Fruit fly (Drosophila melanogaster): ENCODE measurements around the gene Alp11.
A peak's percentile ranks its signal among the peaks of the same experiment; 100 is the strongest.

Alp11 gene

DNA sequence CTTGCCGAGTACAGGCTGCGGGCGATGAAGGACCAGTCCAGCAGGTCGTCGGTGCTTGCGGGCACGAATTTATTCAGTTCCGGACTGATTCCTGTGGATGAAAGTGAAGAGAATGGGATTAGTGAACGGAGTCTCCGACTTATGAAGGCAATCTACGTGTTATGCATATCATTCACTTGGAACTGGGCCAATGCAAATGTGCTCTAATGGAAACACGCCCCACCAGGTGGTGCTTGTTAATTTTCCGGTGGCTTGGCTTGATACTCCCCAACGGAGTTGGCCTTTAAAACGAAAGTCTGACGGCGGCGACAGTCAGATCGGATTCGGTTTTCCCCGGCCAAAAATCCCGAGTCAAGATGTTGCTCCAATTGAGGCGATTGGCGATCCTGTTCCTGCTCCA, at the start of gene Alp11:
Gene Alp11 (plus strand): TSS at position 301 of the 400 bp plus-strand sequence.
- no peak for TF ChIP-seq Jra (GFP tag; optimal IDR thresholded peaks at IDR 0.05)
- TF ChIP-seq Myc (optimal IDR thresholded peaks at IDR 0.05): no peak
- TF ChIP-seq CrebA (GFP tag; optimal IDR thresholded peaks at IDR 0.05; ENCODE audit: borderline replicate concordance): no peak
- no peak for TF ChIP-seq Hr78 (GFP tag; optimal IDR thresholded peaks at IDR 0.05)
- no peak for TF ChIP-seq woc (GFP tag; optimal IDR thresholded peaks at IDR 0.05)
- no peak for TF ChIP-seq brk (GFP tag; optimal IDR thresholded peaks at IDR 0.05)
- no peak for TF ChIP-seq GATAd (GFP tag; optimal IDR thresholded peaks at IDR 0.05)
- no peak for TF ChIP-seq fru (GFP tag; optimal IDR thresholded peaks at IDR 0.05)

DNA sequence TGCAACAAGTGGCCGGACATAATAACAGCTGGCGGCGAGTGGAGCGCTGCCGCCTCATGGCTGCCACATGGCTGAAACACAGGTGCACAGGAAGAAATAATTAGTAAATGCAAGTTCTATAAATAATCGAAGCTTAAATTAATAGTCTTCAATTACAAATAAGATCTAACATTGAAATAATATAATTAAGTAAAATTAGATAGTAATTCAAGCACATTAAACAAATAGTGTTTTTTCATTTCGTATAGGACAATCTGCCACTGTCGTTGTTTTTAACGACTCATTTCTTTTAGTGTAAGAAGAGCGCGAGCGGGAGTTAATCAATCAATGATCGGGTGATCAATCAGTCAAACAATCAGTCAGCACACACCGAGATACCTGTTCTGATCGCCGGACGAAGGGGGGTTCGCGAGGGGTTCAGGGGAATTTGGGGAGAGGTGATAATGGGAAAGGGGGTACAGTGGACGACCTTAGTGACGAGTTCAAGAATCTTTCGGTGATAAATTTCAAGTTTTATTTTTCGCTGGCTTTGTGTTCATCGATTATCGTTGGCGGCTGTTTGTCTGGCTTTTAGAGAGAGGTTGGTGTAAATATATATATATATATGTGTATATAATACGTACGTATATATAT, 47.6 kb upstream of the Alp11 start:
- TF ChIP-seq jim (GFP tag; optimal IDR thresholded peaks at IDR 0.05) (no peak), h (GFP tag; optimal IDR thresholded peaks at IDR 0.05) (peak; percentile 9), pan (optimal IDR thresholded peaks at IDR 0.05) (no peak), HLH106 (tag; optimal IDR thresholded peaks at IDR 0.05) (peak; percentile 27), Abd-B (GFP tag; optimal IDR thresholded peaks at IDR 0.05) (no peak), fru (GFP tag; optimal IDR thresholded peaks at IDR 0.05) (peak; percentile 16), Rel (GFP tag; optimal IDR thresholded peaks at IDR 0.05) (no peak), Rel (tag; optimal IDR thresholded peaks at IDR 0.05) (peak; percentile 15), tai (GFP tag; optimal IDR thresholded peaks at IDR 0.05) (no peak), OdsH (GFP tag; optimal IDR thresholded peaks at IDR 0.05) (no peak), Myc (optimal IDR thresholded peaks at IDR 0.05) (no peak), Dfd (GFP tag; optimal IDR thresholded peaks at IDR 0.05) (no peak), lola (GFP tag; optimal IDR thresholded peaks at IDR 0.05) (no peak), rgr (GFP tag; optimal IDR thresholded peaks at IDR 0.05) (no peak), foxo (GFP tag; optimal IDR thresholded peaks at IDR 0.05) (peak in 1 of 2 experiments; percentile 24)

DNA sequence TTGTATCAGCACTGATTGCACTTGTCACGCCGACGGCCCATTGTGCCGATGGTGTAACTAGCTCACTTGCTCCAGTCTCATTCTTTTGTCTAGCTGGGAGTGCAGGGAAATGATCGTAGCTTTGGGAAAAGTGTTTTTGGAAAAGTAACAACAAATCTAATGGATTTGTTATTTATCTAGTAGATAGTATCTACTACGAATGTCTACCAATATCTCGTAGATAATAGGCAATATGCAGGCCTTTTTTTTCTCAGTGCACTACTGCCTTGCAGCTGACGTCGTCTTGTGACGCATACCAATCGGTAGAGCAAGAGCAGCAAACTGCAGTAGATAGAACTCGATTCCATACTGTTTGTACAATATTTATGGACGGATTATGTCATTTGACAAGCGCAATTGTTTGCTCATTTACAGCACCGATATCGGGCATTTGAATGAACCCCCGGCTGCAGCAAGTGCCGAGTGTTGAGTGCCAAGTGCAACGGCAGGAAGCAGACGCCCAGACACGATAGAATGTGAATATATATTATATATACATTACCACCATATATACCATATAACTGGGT, 44.0 kb upstream of the Alp11 start:
- TF ChIP-seq dsf (GFP tag; optimal IDR thresholded peaks at IDR 0.05; ENCODE audit: borderline replicate concordance): no peak
- TF ChIP-seq CG32264 (GFP tag; optimal IDR thresholded peaks at IDR 0.05): no peak
- no peak for TF ChIP-seq Vsx2 (GFP tag; optimal IDR thresholded peaks at IDR 0.05; ENCODE audit: partially characterized antibody)
- TF ChIP-seq Hnf4 (GFP tag; optimal IDR thresholded peaks at IDR 0.05): no peak
- TF ChIP-seq N (GFP tag; optimal IDR thresholded peaks at IDR 0.05): no peak
- TF ChIP-seq pan (optimal IDR thresholded peaks at IDR 0.05): no peak
- TF ChIP-seq Dif (GFP tag; optimal IDR thresholded peaks at IDR 0.05; ENCODE audit: partially characterized antibody): no peak
- no peak for TF ChIP-seq fru (GFP tag; optimal IDR thresholded peaks at IDR 0.05)
- no peak for TF ChIP-seq dl (GFP tag; optimal IDR thresholded peaks at IDR 0.05; ENCODE audit: insufficient read depth in 1 of 2, partially characterized antibody in 2 of 2)
- no peak for TF ChIP-seq HLH106 (tag; optimal IDR thresholded peaks at IDR 0.05)

DNA sequence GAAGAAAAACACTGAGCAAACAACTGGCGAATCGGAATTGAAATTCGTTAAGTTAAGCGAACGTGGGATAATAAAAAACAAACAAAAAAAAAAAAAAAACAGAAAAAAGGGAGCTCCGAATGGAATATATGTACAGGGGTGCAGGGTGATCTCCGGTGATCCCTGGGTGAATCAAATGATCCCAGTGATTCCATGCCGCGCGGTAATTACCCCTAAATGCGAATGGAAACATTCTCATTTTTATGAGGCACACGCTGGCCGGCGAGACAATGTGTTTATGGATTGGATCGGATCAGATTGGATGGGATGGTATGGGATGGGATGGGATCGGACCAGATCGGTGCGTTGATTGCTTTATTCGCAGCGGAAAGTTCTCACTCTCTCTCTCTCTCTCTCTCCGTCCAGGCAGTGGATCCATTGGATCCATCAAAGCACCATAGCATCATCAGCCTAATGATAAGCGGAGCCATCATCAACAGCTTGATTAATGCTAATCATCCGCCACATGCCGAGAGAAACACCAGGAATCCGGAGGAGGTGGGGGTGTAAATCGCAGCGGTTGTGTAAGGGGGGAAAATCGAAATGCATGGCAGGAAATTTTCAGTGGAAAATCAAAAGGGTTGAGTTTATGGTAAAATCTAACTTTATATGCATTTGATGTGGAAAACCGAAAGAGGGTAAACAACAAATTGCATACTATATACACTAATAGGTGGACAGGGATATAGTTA, 41.9 kb upstream of the Alp11 start:
- no peak for TF ChIP-seq Hr78 (GFP tag; optimal IDR thresholded peaks at IDR 0.05)
- TF ChIP-seq rgr (GFP tag; optimal IDR thresholded peaks at IDR 0.05): no peak
- TF ChIP-seq psq (GFP tag; optimal IDR thresholded peaks at IDR 0.05): peak; percentile 1
- no peak for TF ChIP-seq brk (GFP tag; optimal IDR thresholded peaks at IDR 0.05)
- no peak for TF ChIP-seq OdsH (GFP tag; optimal IDR thresholded peaks at IDR 0.05)
- TF ChIP-seq dmrt93B (GFP tag; optimal IDR thresholded peaks at IDR 0.05): no peak
- TF ChIP-seq usp (GFP tag; optimal IDR thresholded peaks at IDR 0.05): no peak
- TF ChIP-seq Dfd (GFP tag; optimal IDR thresholded peaks at IDR 0.05): no peak
- TF ChIP-seq Rel (GFP tag; optimal IDR thresholded peaks at IDR 0.05): no peak
- TF ChIP-seq Rel (tag; optimal IDR thresholded peaks at IDR 0.05): peak; percentile 76
- no peak for TF ChIP-seq jim (GFP tag; optimal IDR thresholded peaks at IDR 0.05)

DNA sequence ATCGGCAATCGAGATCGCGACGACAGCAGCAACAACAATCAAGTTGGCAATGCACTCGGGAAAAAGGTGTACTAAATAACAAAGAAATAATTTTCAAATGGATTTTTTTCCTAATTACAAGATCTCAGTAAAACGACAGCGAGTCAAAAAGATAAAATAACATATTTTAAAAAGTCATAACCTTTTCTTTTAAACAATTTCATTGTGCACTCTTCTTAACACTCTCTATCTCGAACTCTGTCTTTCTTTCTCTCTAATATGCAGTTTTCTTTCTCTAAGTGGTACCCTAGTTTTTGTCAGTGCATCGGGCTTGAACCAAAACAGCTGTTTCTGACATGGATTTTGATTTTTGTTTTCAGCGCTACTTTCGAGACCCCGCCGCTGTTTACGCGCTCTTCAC, 38.5 kb upstream of the Alp11 start:
- TF ChIP-seq Rel (GFP tag; optimal IDR thresholded peaks at IDR 0.05) (no peak), Rel (tag; optimal IDR thresholded peaks at IDR 0.05) (peak; percentile 16), fru (GFP tag; optimal IDR thresholded peaks at IDR 0.05) (peak; percentile 61), foxo (GFP tag; optimal IDR thresholded peaks at IDR 0.05) (peak in 1 of 2 experiments; percentile 50), Hr78 (GFP tag; optimal IDR thresholded peaks at IDR 0.05) (no peak), GATAd (GFP tag; optimal IDR thresholded peaks at IDR 0.05) (no peak), Jra (GFP tag; optimal IDR thresholded peaks at IDR 0.05) (no peak), dl (GFP tag; optimal IDR thresholded peaks at IDR 0.05; ENCODE audit: insufficient read depth in 1 of 2, partially characterized antibody in 2 of 2) (no peak), N (GFP tag; optimal IDR thresholded peaks at IDR 0.05) (no peak), rgr (GFP tag; optimal IDR thresholded peaks at IDR 0.05) (peak; percentile 62), woc (GFP tag; optimal IDR thresholded peaks at IDR 0.05) (no peak), br (GFP tag; optimal IDR thresholded peaks at IDR 0.05) (peak; percentile 29), sv (GFP tag; optimal IDR thresholded peaks at IDR 0.05) (peak; percentile 70), tai (GFP tag; optimal IDR thresholded peaks at IDR 0.05) (no peak), sage (GFP tag; optimal IDR thresholded peaks at IDR 0.05) (no peak), Abd-B (GFP tag; optimal IDR thresholded peaks at IDR 0.05) (no peak), Dfd (GFP tag; optimal IDR thresholded peaks at IDR 0.05) (no peak), Mio (GFP tag; optimal IDR thresholded peaks at IDR 0.05) (no peak), Vsx2 (GFP tag; optimal IDR thresholded peaks at IDR 0.05; ENCODE audit: partially characterized antibody) (no peak), psq (GFP tag; optimal IDR thresholded peaks at IDR 0.05) (peak; percentile 44), h (GFP tag; optimal IDR thresholded peaks at IDR 0.05) (peak; percentile 70), Dif (GFP tag; optimal IDR thresholded peaks at IDR 0.05; ENCODE audit: partially characterized antibody) (no peak), dsf (GFP tag; optimal IDR thresholded peaks at IDR 0.05; ENCODE audit: borderline replicate concordance) (no peak), usp (GFP tag; optimal IDR thresholded peaks at IDR 0.05) (no peak), dmrt93B (GFP tag; optimal IDR thresholded peaks at IDR 0.05) (peak; percentile 38), CG9705 (GFP tag; optimal IDR thresholded peaks at IDR 0.05) (no peak), Myc (optimal IDR thresholded peaks at IDR 0.05) (no peak)

Measured in whole organism, wandering third instar larva.